Fruit fly (Drosophila melanogaster): Measurements from ENCODE around the gene alph.
A peak's percentile ranks its signal among the peaks of the same experiment; 100 is the strongest.

The alph gene

DNA sequence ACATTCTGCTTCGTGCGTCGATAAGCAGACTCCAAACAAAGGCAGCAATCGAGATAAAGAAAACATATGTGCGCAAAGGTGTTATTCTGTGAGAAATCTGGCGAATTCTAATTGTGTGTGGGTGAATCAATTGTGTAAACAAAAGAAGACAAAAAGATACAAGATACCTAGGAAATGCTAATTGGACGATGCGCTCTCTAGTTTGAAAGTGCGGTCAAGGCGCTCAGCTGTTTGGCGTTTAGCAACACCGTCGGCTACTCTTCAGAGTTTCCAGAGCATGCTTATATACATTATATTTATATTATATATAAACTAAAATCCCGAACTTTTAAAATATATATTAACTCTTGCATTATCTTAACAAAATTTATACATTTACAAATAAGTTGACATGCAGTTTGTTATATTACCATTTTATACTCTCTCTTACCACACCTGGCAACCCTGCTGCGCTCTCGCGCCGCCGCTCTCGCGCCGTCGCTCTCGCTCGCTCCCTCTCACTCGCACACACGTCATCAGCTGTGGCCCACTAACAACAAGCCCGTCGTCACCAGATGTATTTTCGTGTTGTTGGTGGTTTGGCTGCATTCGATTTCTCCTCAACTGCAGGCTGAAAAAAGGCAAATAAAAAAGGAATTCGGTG lies 27.0 kb downstream of the alph start, which contains the start of gene CG1907 (continued):
- TF ChIP-seq E2f2 (GFP tag; IDR thresholded peaks at IDR 0.05) (peak; percentile 93), CG1647 (GFP tag; optimal IDR thresholded peaks at IDR 0.05) (peak; percentile 83), bcd (GFP tag; optimal IDR thresholded peaks at IDR 0.05) (peak; percentile 99), Myb (GFP tag; optimal IDR thresholded peaks at IDR 0.05) (peak; percentile 64), CG17359 (tag; optimal IDR thresholded peaks at IDR 0.05) (peak; percentile 98), corto (GFP tag; optimal IDR thresholded peaks at IDR 0.05) (peak; percentile 97), CG14050 (GFP tag; IDR thresholded peaks at IDR 0.05) (peak; percentile 98), CG11695 (GFP tag; IDR thresholded peaks at IDR 0.05) (peak; percentile 99), sim (GFP tag; IDR thresholded peaks at IDR 0.05) (peak; percentile 98), CG1024 (GFP tag; IDR thresholded peaks at IDR 0.05) (peak; percentile 97), Hr3 (GFP tag; optimal IDR thresholded peaks at IDR 0.05) (peak; percentile 98), otp (GFP tag; IDR thresholded peaks at IDR 0.05) (peak; percentile 96), CG12155 (GFP tag; optimal IDR thresholded peaks at IDR 0.05) (peak; percentile 95), gfzf (GFP tag; optimal IDR thresholded peaks at IDR 0.05) (no peak), Chrac-16 (GFP tag; optimal IDR thresholded peaks at IDR 0.05) (peak; percentile 97), Sry-β (GFP tag; optimal IDR thresholded peaks at IDR 0.05) (peak; percentile 68), CG15011 (GFP tag; optimal IDR thresholded peaks at IDR 0.05) (peak; percentile 96), ken (GFP tag; IDR thresholded peaks at IDR 0.05) (peak; percentile 97), Mrtf (GFP tag; IDR thresholded peaks at IDR 0.05) (peak; percentile 97), tin (GFP tag; optimal IDR thresholded peaks at IDR 0.05) (peak; percentile 98), Hr51 (GFP tag; optimal IDR thresholded peaks at IDR 0.05) (peak; percentile 89 to 98), onecut (GFP tag; IDR thresholded peaks at IDR 0.05) (peak; percentile 95), fd96Cb (tag; optimal IDR thresholded peaks at IDR 0.05) (peak; percentile 98), lilli (GFP tag; optimal IDR thresholded peaks at IDR 0.05) (peak; percentile 93), ro (GFP tag; IDR thresholded peaks at IDR 0.05) (peak; percentile 95), Mad (GFP tag; optimal IDR thresholded peaks at IDR 0.05) (peak; percentile 89), Bgb (GFP tag; IDR thresholded peaks at IDR 0.05; ENCODE audit: partially characterized antibody) (no peak), CG10267 (tag; optimal IDR thresholded peaks at IDR 0.05) (peak; percentile 99), Ets97D (GFP tag; optimal IDR thresholded peaks at IDR 0.05) (peak; percentile 64), her (GFP tag; optimal IDR thresholded peaks at IDR 0.05) (peak; percentile 67), Rx (GFP tag; IDR thresholded peaks at IDR 0.05) (peak; percentile 95), fu2 (GFP tag; optimal IDR thresholded peaks at IDR 0.05) (peak; percentile 69), mld (GFP tag; IDR thresholded peaks at IDR 0.05; ENCODE audit: partially characterized antibody) (no peak), kay (GFP tag; optimal IDR thresholded peaks at IDR 0.05) (peak; percentile 95), sc (optimal IDR thresholded peaks at IDR 0.05) (no peak), sc (GFP tag; optimal IDR thresholded peaks at IDR 0.05) (peak; percentile 97), ems (GFP tag; optimal IDR thresholded peaks at IDR 0.05) (peak; percentile 90), CG10979 (tag; optimal IDR thresholded peaks at IDR 0.05) (peak; percentile 99), HLHmδ (GFP tag; optimal IDR thresholded peaks at IDR 0.05) (no peak), dan (GFP tag; IDR thresholded peaks at IDR 0.05) (peak; percentile 90), CrebB (tag; optimal IDR thresholded peaks at IDR 0.05) (peak; percentile 95), crol (GFP tag; IDR thresholded peaks at IDR 0.05) (peak; percentile 78), kah (GFP tag; optimal IDR thresholded peaks at IDR 0.05) (peak; percentile 93), unc-4 (GFP tag; IDR thresholded peaks at IDR 0.05; ENCODE audit: partially characterized antibody) (peak; percentile 43; the same call in 1 of the 2 replicates), CG16815 (GFP tag; optimal IDR thresholded peaks at IDR 0.05) (peak; percentile 97), z (GFP tag; IDR thresholded peaks at IDR 0.05) (peak; percentile 72; the same call in 2 of the 3 replicates), CG2875 (GFP tag; optimal IDR thresholded peaks at IDR 0.05) (peak; percentile 96), Atf6 (GFP tag; IDR thresholded peaks at IDR 0.05) (peak; percentile 98), dm (GFP tag; optimal IDR thresholded peaks at IDR 0.05) (peak; percentile 61), CG10274 (GFP tag; optimal IDR thresholded peaks at IDR 0.05) (peak; percentile 91)

Data from whole organism, embryonic.